Worm (Caenorhabditis elegans) whole organism, mixed stage, embryonic: ENCODE results near the gene W09G10.9.
A peak's percentile ranks its signal among the peaks of the same experiment; 100 is the strongest.

Experiments used
- M03D4.4 ChIP-seq: sonication (generic microtip); optimal IDR thresholded peaks from 2 replicates; lab custom pipeline; 2017; ENCODE audit warnings: mild to moderate bottlenecking, missing genetic modification characterization, missing compliant biosample characterization
- bed-3 ChIP-seq: fragments of 200-800 bp; sonication (Bioruptor generic); optimal IDR thresholded peaks from 3 replicates; lab custom pipeline; 2018; ENCODE audit warnings: mild to moderate bottlenecking, missing genetic modification characterization, moderate library complexity, missing compliant biosample characterization
- blmp-1 ChIP-seq: fragments of 150-350 bp; optimal IDR thresholded peaks from 2 replicates; lab custom pipeline; 2014; ENCODE audit warnings: missing biosample characterization, missing genetic modification characterization
- ceh-39 ChIP-seq: fragments of 150-350 bp; optimal IDR thresholded peaks from 2 replicates; lab custom pipeline; 2014; ENCODE audit warnings: missing biosample characterization, missing genetic modification characterization
- ceh-43 ChIP-seq: fragments of 200-800 bp; sonication (Bioruptor generic); optimal IDR thresholded peaks from 2 replicates; lab custom pipeline; 2018; ENCODE audit warnings: mild to moderate bottlenecking, missing genetic modification characterization, moderate library complexity, missing compliant biosample characterization
- ceh-83 ChIP-seq: fragments of 200-800 bp; sonication (Bioruptor generic); optimal IDR thresholded peaks from 2 replicates; lab custom pipeline; 2018; ENCODE audit warnings: mild to moderate bottlenecking, missing genetic modification characterization, missing compliant biosample characterization
- ces-1 ChIP-seq: fragments of 150-350 bp; optimal IDR thresholded peaks from 2 replicates; lab custom pipeline; 2014; ENCODE audit warnings: missing biosample characterization, missing genetic modification reagents, missing genetic modification characterization
- cnd-1 ChIP-seq: fragments of 200-800 bp; sonication (Bioruptor generic); optimal IDR thresholded peaks from 2 replicates; lab custom pipeline; 2018; ENCODE audit warnings: mild to moderate bottlenecking, missing genetic modification characterization, missing compliant biosample characterization
- drap-1 ChIP-seq: fragments of 200-800 bp; sonication (Bioruptor generic); optimal IDR thresholded peaks from 3 replicates; lab custom pipeline; 2018; ENCODE audit warnings: mild to moderate bottlenecking, missing genetic modification characterization, missing compliant biosample characterization
- elt-1 ChIP-seq: sonication (generic microtip); optimal IDR thresholded peaks from 2 replicates; lab custom pipeline; 2017; ENCODE audit warnings: missing genetic modification characterization, mild to moderate bottlenecking, missing compliant biosample characterization, antibody characterized with exemption, moderate library complexity, borderline replicate concordance; ENCODE audit not compliant: insufficient read depth
- elt-3 ChIP-seq: fragments of 150-350 bp; optimal IDR thresholded peaks from 2 replicates; lab custom pipeline; 2014; ENCODE audit warnings: missing biosample characterization, missing genetic modification characterization
- flh-1 ChIP-seq: fragments of 200-800 bp; sonication (Bioruptor generic); optimal IDR thresholded peaks from 2 replicates; lab custom pipeline; 2018; ENCODE audit warnings: mild to moderate bottlenecking, missing genetic modification characterization, moderate library complexity, missing compliant biosample characterization
- ham-2 ChIP-seq: fragments of 200-800 bp; sonication (Bioruptor generic); optimal IDR thresholded peaks from 2 replicates; lab custom pipeline; 2018; ENCODE audit warnings: mild to moderate bottlenecking, missing genetic modification characterization, missing compliant biosample characterization
- hlh-1 ChIP-seq: fragments of 150-350 bp; optimal IDR thresholded peaks from 2 replicates; lab custom pipeline; 2014; ENCODE audit warnings: missing biosample characterization, missing genetic modification reagents, missing genetic modification characterization
- lin-13 ChIP-seq: fragments of 150-350 bp; optimal IDR thresholded peaks from 2 replicates; lab custom pipeline; 2014; ENCODE audit warnings: missing biosample characterization, missing genetic modification characterization
- lin-32 ChIP-seq: fragments of 200-800 bp; sonication (Bioruptor generic); optimal IDR thresholded peaks from 2 replicates; lab custom pipeline; 2018; ENCODE audit warnings: mild to moderate bottlenecking, missing genetic modification characterization, missing compliant biosample characterization
- lsy-2 ChIP-seq: fragments of 150-350 bp; optimal IDR thresholded peaks from 2 replicates; lab custom pipeline; 2014; ENCODE audit warnings: missing biosample characterization, missing genetic modification characterization
- mab-5 ChIP-seq: fragments of 150-350 bp; optimal IDR thresholded peaks from 2 replicates; lab custom pipeline; 2014; ENCODE audit warnings: missing biosample characterization, missing genetic modification characterization
- mep-1 ChIP-seq: fragments of 150-350 bp; optimal IDR thresholded peaks from 2 replicates; lab custom pipeline; 2017; ENCODE audit warnings: missing biosample characterization, missing genetic modification reagents, missing genetic modification characterization, inconsistent platforms
- mls-2 ChIP-seq: sonication (generic microtip); optimal IDR thresholded peaks from 2 replicates; lab custom pipeline; 2016; ENCODE audit warnings: mild to moderate bottlenecking, missing genetic modification characterization, moderate library complexity, missing compliant biosample characterization
- nhr-12 ChIP-seq: fragments of 150-350 bp; optimal IDR thresholded peaks from 2 replicates; lab custom pipeline; 2014; ENCODE audit warnings: missing biosample characterization, missing genetic modification characterization
- nhr-2 ChIP-seq: fragments of 150-350 bp; optimal IDR thresholded peaks from 2 replicates; lab custom pipeline; 2014; ENCODE audit warnings: missing biosample characterization, missing genetic modification characterization
- nhr-237 ChIP-seq: fragments of 150-350 bp; optimal IDR thresholded peaks from 2 replicates; lab custom pipeline; 2014; ENCODE audit warnings: missing biosample characterization, missing genetic modification characterization
- nhr-28 ChIP-seq: fragments of 150-350 bp; optimal IDR thresholded peaks from 2 replicates; lab custom pipeline; 2014; ENCODE audit warnings: missing biosample characterization, missing genetic modification characterization
- nhr-76 ChIP-seq: sonication (generic microtip); optimal IDR thresholded peaks from 2 replicates; lab custom pipeline; 2017; ENCODE audit warnings: missing biosample characterization, missing genetic modification characterization
- pha-4 ChIP-seq: fragments of 150-350 bp; optimal IDR thresholded peaks from 2 replicates; lab custom pipeline; 2018; ENCODE audit warnings: missing biosample characterization, missing genetic modification reagents, missing genetic modification characterization
- sem-2 ChIP-seq: fragments of 200-800 bp; sonication (Bioruptor generic); optimal IDR thresholded peaks from 2 replicates; lab custom pipeline; 2018; ENCODE audit warnings: mild to moderate bottlenecking, missing genetic modification characterization, missing compliant biosample characterization
- snpc-4 ChIP-seq: fragments of 150-350 bp; optimal IDR thresholded peaks from 2 replicates; lab custom pipeline; 2014; ENCODE audit warnings: missing biosample characterization, missing genetic modification characterization
- sptf-1 ChIP-seq: sonication (generic microtip); optimal IDR thresholded peaks from 2 replicates; lab custom pipeline; 2017; ENCODE audit warnings: mild to moderate bottlenecking, missing genetic modification characterization, moderate library complexity, missing compliant biosample characterization
- tbx-8 ChIP-seq: fragments of 200-800 bp; sonication (Bioruptor generic); optimal IDR thresholded peaks from 2 replicates; lab custom pipeline; 2018; ENCODE audit warnings: mild to moderate bottlenecking, missing genetic modification characterization, moderate library complexity, missing compliant biosample characterization
- unc-120 ChIP-seq: sonication (generic microtip); optimal IDR thresholded peaks from 2 replicates; lab custom pipeline; 2017; ENCODE audit warnings: missing genetic modification characterization, missing compliant biosample characterization; ENCODE audit not compliant: poor library complexity, severe bottlenecking
- unc-39 ChIP-seq: fragments of 150-350 bp; optimal IDR thresholded peaks from 2 replicates; lab custom pipeline; 2014; ENCODE audit warnings: missing biosample characterization, missing genetic modification characterization
- unc-62 ChIP-seq: fragments of 150-350 bp; optimal IDR thresholded peaks from 2 replicates; lab custom pipeline; 2014; ENCODE audit warnings: missing biosample characterization, missing genetic modification reagents, missing genetic modification characterization
- zip-8 ChIP-seq: fragments of 150-350 bp; optimal IDR thresholded peaks from 2 replicates; lab custom pipeline; 2014; ENCODE audit warnings: missing biosample characterization, missing genetic modification characterization
- ztf-11 ChIP-seq: fragments of 150-350 bp; optimal IDR thresholded peaks from 2 replicates; lab custom pipeline; 2014; ENCODE audit warnings: missing biosample characterization, missing genetic modification characterization

W09G10.9 gene

DNA sequence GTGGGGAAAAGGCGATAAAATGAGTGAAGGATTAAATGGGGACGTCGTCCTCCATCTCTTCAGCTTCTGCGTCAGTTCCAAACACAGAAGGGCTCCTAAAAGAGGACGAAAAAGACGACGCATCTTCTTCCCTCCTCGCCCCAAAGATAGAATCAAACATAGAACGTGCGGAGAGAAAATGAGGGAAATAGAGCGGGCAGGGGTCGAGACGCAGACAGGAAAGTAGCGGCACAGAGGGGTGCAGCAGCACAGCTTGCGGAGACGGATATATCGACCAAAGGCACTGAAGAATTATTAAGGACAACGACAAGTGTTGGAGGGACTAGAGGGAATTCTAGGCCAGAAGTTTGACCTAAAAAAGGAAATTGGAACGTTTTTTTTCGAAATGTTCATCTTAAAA lies 25.7 kb downstream of the W09G10.9 start:
- TF ChIP-seq unc-39 (no peak), sem-2 (GFP tag; lab: Kevin White, UChicago) (no peak), lin-13 (tag; lab: Kevin White, UChicago) (no peak), lsy-2 (no peak), ceh-83 (GFP tag; lab: Kevin White, UChicago) (peak; percentile 10), mep-1 (peak; percentile 34), tbx-8 (GFP tag; lab: Kevin White, UChicago) (no peak), cnd-1 (tag; lab: Kevin White, UChicago) (peak; percentile 42), mab-5 (no peak), bed-3 (no peak), nhr-12 (tag; lab: Kevin White, UChicago) (no peak), nhr-237 (tag; lab: Kevin White, UChicago) (no peak), zip-8 (tag; lab: Kevin White, UChicago) (no peak), pha-4 (tag; lab: Kevin White, UChicago) (no peak), elt-1 (tag; lab: Kevin White, UChicago) (no peak), unc-62 (no peak), snpc-4 (no peak), ztf-11 (tag; lab: Kevin White, UChicago) (no peak), unc-120 (peak; percentile 68), mls-2 (tag; lab: Kevin White, UChicago) (no peak), ceh-39 (tag; lab: Kevin White, UChicago) (no peak), blmp-1 (tag; lab: Kevin White, UChicago) (no peak), M03D4.4 (tag; lab: Kevin White, UChicago) (no peak), ces-1 (GFP tag; lab: Kevin White, UChicago) (peak; percentile 66), ham-2 (GFP tag; lab: Kevin White, UChicago) (peak; percentile 45), nhr-76 (tag; lab: Kevin White, UChicago) (no peak), drap-1 (peak; percentile 1), elt-3 (no peak), hlh-1 (tag; lab: Kevin White, UChicago) (peak; percentile 5), nhr-2 (no peak), sptf-1 (tag; lab: Kevin White, UChicago) (no peak), ceh-43 (GFP tag; lab: Kevin White, UChicago) (no peak), nhr-28 (tag; lab: Kevin White, UChicago) (no peak), lin-32 (no peak), flh-1 (no peak)

DNA sequence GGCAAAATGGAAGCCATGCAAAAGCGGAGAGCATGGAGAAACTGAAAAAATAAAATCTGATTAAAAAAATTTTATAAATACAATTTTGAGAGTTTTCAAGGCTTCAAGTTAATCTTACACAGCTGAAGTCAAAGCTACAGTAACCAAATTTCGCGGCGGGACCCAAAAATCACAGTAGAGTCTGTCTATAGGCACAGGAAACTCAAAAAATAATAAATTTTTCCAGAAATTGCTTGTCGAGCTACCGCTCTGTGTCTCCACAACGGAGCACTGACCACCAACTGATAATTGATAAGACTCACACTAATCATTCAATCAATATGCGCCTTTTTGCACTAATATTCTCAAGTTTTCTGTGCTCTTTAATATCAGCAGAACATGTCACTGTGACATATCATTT lies 28.8 kb downstream of the W09G10.9 start, which contains the start of gene W10G11.19:
Gene W10G11.19 (plus strand): TSS at position 301 of the 400 bp plus-strand sequence.
- TF ChIP-seq hlh-1 (tag; lab: Kevin White, UChicago) (no peak), bed-3 (no peak), ces-1 (GFP tag; lab: Kevin White, UChicago) (no peak), nhr-28 (tag; lab: Kevin White, UChicago) (no peak), lsy-2 (no peak), ceh-83 (GFP tag; lab: Kevin White, UChicago) (no peak), ceh-39 (tag; lab: Kevin White, UChicago) (no peak), ztf-11 (tag; lab: Kevin White, UChicago) (no peak), lin-13 (tag; lab: Kevin White, UChicago) (no peak), nhr-76 (tag; lab: Kevin White, UChicago) (no peak), mls-2 (tag; lab: Kevin White, UChicago) (no peak), sptf-1 (tag; lab: Kevin White, UChicago) (no peak)

DNA sequence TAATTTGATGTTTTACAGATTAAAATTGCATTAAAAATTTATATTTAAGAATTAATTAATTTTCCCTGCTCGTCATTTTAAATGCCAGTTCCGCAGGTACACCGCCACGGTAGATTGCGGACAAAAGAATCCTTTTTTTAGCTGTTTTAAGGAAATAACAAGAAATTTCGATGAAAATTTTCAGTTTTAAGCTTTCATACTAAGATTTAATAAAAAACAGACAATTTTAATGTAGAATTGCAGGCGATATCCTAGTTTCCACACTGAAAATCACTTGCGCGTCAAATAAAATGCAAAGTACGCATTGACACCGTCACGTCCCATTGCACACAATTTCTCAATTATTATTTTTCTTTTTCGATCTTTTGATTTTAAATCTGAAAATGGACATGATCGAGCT lies 31.9 kb downstream of the W09G10.9 start, which contains the start of gene dnc-3:
Gene dnc-3 (plus strand): TSS at position 272 of the 400 bp plus-strand sequence.
- TF ChIP-seq nhr-237 (tag; lab: Kevin White, UChicago), result peak; percentile 5
- TF ChIP-seq M03D4.4 (tag; lab: Kevin White, UChicago), result no peak
- no peak for TF ChIP-seq nhr-2
- TF ChIP-seq mep-1, result peak; percentile 14
- peak; percentile 75 for TF ChIP-seq ces-1 (GFP tag; lab: Kevin White, UChicago)
- TF ChIP-seq unc-39, result no peak
- TF ChIP-seq ceh-43 (GFP tag; lab: Kevin White, UChicago), result peak; percentile 17
- peak; percentile 29 for TF ChIP-seq lsy-2

DNA sequence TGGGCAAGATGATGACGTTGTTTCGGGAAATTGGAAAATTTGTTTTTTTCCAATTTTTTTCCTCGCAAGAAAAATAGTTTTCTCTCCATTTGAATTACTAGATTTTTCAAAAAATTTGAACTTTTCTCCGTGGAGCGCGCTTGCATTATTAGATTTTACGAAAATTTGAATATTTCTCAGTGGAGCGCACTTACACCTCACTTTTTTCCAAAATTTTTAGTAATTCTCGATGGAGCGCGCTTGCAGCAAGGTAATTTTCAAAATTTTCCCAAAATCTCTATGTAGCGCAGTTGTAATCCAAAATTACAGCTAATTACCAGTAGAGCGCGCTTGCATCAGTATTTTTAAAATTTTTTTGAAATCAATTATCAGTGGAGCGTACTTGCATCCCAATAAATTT lies 33.1 kb downstream of the W09G10.9 start:
- no peak for TF ChIP-seq ceh-83 (GFP tag; lab: Kevin White, UChicago)
- no peak for TF ChIP-seq lin-13 (tag; lab: Kevin White, UChicago)
- TF ChIP-seq cnd-1 (tag; lab: Kevin White, UChicago), result no peak
- TF ChIP-seq ztf-11 (tag; lab: Kevin White, UChicago), result no peak
- no peak for TF ChIP-seq ces-1 (GFP tag; lab: Kevin White, UChicago)
- TF ChIP-seq unc-62, result no peak
- no peak for TF ChIP-seq unc-39
- no peak for TF ChIP-seq elt-3
- TF ChIP-seq lin-32, result no peak
- no peak for TF ChIP-seq ceh-43 (GFP tag; lab: Kevin White, UChicago)
- TF ChIP-seq snpc-4, result no peak
- TF ChIP-seq mep-1, result no peak
